Worm (Caenorhabditis elegans) whole organism, L1 larva: ENCODE results near the gene F32D1.7.

Experiments
- C34B4.2 ChIP-seq: sonication (generic microtip); optimal IDR thresholded peaks from 2 replicates; lab custom pipeline; 2017; ENCODE audit warnings: mild to moderate bottlenecking, missing genetic modification characterization, missing compliant biosample characterization
- aly-2 ChIP-seq: fragments of 150-350 bp; optimal IDR thresholded peaks from 2 replicates; lab custom pipeline; 2014; ENCODE audit warnings: missing biosample characterization, missing genetic modification characterization
- ceh-8 ChIP-seq: fragments of 200-800 bp; sonication (Bioruptor generic); optimal IDR thresholded peaks from 2 replicates; lab custom pipeline; 2018; ENCODE audit warnings: mild to moderate bottlenecking, missing genetic modification characterization, moderate library complexity, missing compliant biosample characterization
- ceh-82 ChIP-seq, 3 experiments: fragments of 150-350 bp in 1 of 3; sonication (generic microtip) in 2 of 3; optimal IDR thresholded peaks; 2 replicates each; lab custom pipeline; 2014 to 2017; ENCODE audit warnings: missing biosample characterization in 3 of 3, missing genetic modification characterization in 3 of 3
- fos-1 ChIP-seq: fragments of 150-350 bp; optimal IDR thresholded peaks from 2 replicates; lab custom pipeline; 2014; ENCODE audit warnings: missing biosample characterization, missing genetic modification characterization
- lir-3 ChIP-seq: sonication (generic microtip); optimal IDR thresholded peaks from 2 replicates; lab custom pipeline; 2016; ENCODE audit warnings: mild to moderate bottlenecking, missing genetic modification characterization, moderate library complexity, missing compliant biosample characterization; ENCODE audit not compliant: poor library complexity
- mdl-1 ChIP-seq, 2 experiments: fragments of 150-350 bp; optimal IDR thresholded peaks; 2 replicates each; lab custom pipeline; 2014 to 2017; ENCODE audit warnings: missing biosample characterization in 2 of 2, missing genetic modification characterization in 2 of 2, inconsistent platforms in 1 of 2
- nhr-20 ChIP-seq: sonication (generic microtip); optimal IDR thresholded peaks from 2 replicates; lab custom pipeline; 2016; ENCODE audit warnings: mild to moderate bottlenecking, missing genetic modification characterization, missing compliant biosample characterization
- nhr-76 ChIP-seq: sonication (generic microtip); optimal IDR thresholded peaks from 2 replicates; lab custom pipeline; 2017; ENCODE audit warnings: missing biosample characterization, missing genetic modification characterization
- skn-1 ChIP-seq: fragments of 150-350 bp; optimal IDR thresholded peaks from 2 replicates; lab custom pipeline; 2014; ENCODE audit warnings: missing biosample characterization, missing genetic modification characterization
- sox-4 ChIP-seq: sonication (generic microtip); optimal IDR thresholded peaks from 2 replicates; lab custom pipeline; 2016; ENCODE audit warnings: missing genetic modification characterization, missing compliant biosample characterization
- zag-1 ChIP-seq: fragments of 150-350 bp; optimal IDR thresholded peaks from 2 replicates; lab custom pipeline; 2014; ENCODE audit warnings: missing biosample characterization, missing genetic modification characterization

DNA sequence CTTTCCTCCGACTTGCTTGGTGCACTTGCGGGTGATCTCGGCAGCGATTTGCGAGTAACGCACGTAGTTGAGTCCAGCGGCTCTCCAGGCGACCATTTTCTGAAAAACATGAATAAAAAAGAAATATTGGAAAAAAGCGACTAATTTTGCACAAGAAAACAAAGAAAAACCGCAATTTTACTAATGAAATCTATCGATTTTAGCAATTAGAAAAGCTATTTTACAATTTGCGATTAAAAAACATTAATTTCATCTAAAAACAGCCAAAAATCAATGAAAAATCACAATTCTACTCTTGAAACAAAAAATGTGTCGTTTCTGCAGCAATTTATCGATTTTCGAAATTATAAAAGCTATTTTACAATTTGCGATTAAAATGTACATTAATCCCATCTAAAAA is 29.6 kb downstream of the F32D1.7 start, which contains the start of gene hpo-18:
- TF ChIP-seq ceh-82 (tag; optimal IDR thresholded peaks at IDR 0.05; lab: Kevin White, UChicago) (no peak), nhr-76 (tag; lab: Kevin White, UChicago) (no peak), lir-3 (tag; lab: Kevin White, UChicago) (no peak), aly-2 (tag; lab: Kevin White, UChicago) (no peak), mdl-1 (tag; optimal IDR thresholded peaks at IDR 0.05; lab: Kevin White, UChicago) (no peak), skn-1 (no peak), sox-4 (no peak), C34B4.2 (tag; lab: Kevin White, UChicago) (no peak), nhr-20 (tag; lab: Kevin White, UChicago) (no peak), ceh-8 (GFP tag; lab: Kevin White, UChicago) (no peak), zag-1 (tag; lab: Kevin White, UChicago) (no peak), fos-1 (no peak)
